Worm (Caenorhabditis elegans) whole organism, midembryonic: Measurements from ENCODE around the gene sdhd-1.

Experiments used
- T22C8.4 ChIP-seq: fragments of 200-800 bp; sonication (Bioruptor generic); IDR thresholded peaks from 2 replicates; pipeline ENCODE4 v1.3.6; 2022; ENCODE audit warnings: missing genetic modification characterization, missing compliant biosample characterization
- cog-1 ChIP-seq: sonication (generic microtip); optimal IDR thresholded peaks from 2 replicates; lab custom pipeline; 2016; ENCODE audit warnings: missing genetic modification characterization, missing compliant biosample characterization
- flt-1 ChIP-seq: fragments of 200-800 bp; sonication (Bioruptor generic); IDR thresholded peaks from 2 replicates; pipeline ENCODE4 v1.3.6; 2022; ENCODE audit warnings: missing genetic modification characterization, missing compliant biosample characterization
- med-1 ChIP-seq: sonication (generic microtip); optimal IDR thresholded peaks from 2 replicates; lab custom pipeline; 2017; ENCODE audit warnings: missing genetic modification characterization, mild to moderate bottlenecking, missing compliant biosample characterization, antibody characterized with exemption, missing genetic modification reagents; ENCODE audit not compliant: insufficient read depth
- ref-1 ChIP-seq: fragments of 200-800 bp; sonication (Bioruptor generic); conservative IDR thresholded peaks from 2 replicates; pipeline ENCODE4 v1.3.6; 2022; ENCODE audit warnings: missing genetic modification reagents, missing genetic modification characterization, missing compliant biosample characterization
- tab-1 ChIP-seq: fragments of 200-800 bp; sonication (Bioruptor generic); IDR thresholded peaks from 2 replicates; pipeline ENCODE4 v1.3.6; 2022; ENCODE audit warnings: missing genetic modification characterization, missing compliant biosample characterization
- ztf-23 ChIP-seq: fragments of 200-800 bp; sonication (Bioruptor generic); IDR thresholded peaks from 2 replicates; pipeline ENCODE4 v1.3.6; 2022; ENCODE audit warnings: missing genetic modification reagents, missing genetic modification characterization, missing compliant biosample characterization
- ztf-29 ChIP-seq: fragments of 200-800 bp; sonication (Bioruptor generic); IDR thresholded peaks from 2 replicates; pipeline ENCODE4 v1.3.6; 2022; ENCODE audit warnings: missing genetic modification reagents, missing genetic modification characterization, missing compliant biosample characterization

- TF ChIP-seq ref-1 (GFP tag; lab: Robert Waterston, UW) (no peak), ztf-29 (GFP tag; lab: Robert Waterston, UW) (no peak), med-1 (GFP tag; lab: Kevin White, UChicago) (no peak), cog-1 (tag; lab: Kevin White, UChicago) (no peak), flt-1 (GFP tag; lab: Robert Waterston, UW) (no peak), ztf-23 (GFP tag; lab: Robert Waterston, UW) (no peak), tab-1 (GFP tag; lab: Robert Waterston, UW) (no peak), T22C8.4 (no peak)
These were observed 3.8 kb downstream of the sdhd-1 start, which contains the start of gene col-83 for ce11 chrII:11045872-11046271.
